Worm (Caenorhabditis elegans) whole organism, L1 larva: ENCODE measurements around the gene cat-4.

Source experiments
- ama-1 ChIP-seq: fragments of 150-350 bp; optimal IDR thresholded peaks from 2 replicates; lab custom pipeline; 2014
- ceh-82 ChIP-seq, 3 experiments: fragments of 150-350 bp in 1 of 3; sonication (generic microtip) in 2 of 3; optimal IDR thresholded peaks; 2 replicates each; lab custom pipeline; 2014 to 2017; ENCODE audit warnings: missing biosample characterization in 3 of 3, missing genetic modification characterization in 3 of 3
- lin-13 ChIP-seq: fragments of 150-350 bp; optimal IDR thresholded peaks from 2 replicates; lab custom pipeline; 2014; ENCODE audit warnings: missing biosample characterization, missing genetic modification reagents, missing genetic modification characterization
- lin-15B ChIP-seq: fragments of 150-350 bp; sonication (generic microtip); optimal IDR thresholded peaks from 3 replicates; lab custom pipeline; 2014; ENCODE audit warnings: missing biosample characterization, missing genetic modification characterization
- lsy-2 ChIP-seq, 2 experiments: fragments of 150-350 bp; optimal IDR thresholded peaks; 2 replicates each; lab custom pipeline; 2014; ENCODE audit warnings: missing biosample characterization in 2 of 2, missing genetic modification characterization in 2 of 2
- nhr-237 ChIP-seq: fragments of 150-350 bp; optimal IDR thresholded peaks from 2 replicates; lab custom pipeline; 2014; ENCODE audit warnings: missing biosample characterization, missing genetic modification characterization
- nhr-76 ChIP-seq: sonication (generic microtip); optimal IDR thresholded peaks from 2 replicates; lab custom pipeline; 2017; ENCODE audit warnings: missing biosample characterization, missing genetic modification characterization
- nhr-90 ChIP-seq: sonication (generic microtip); optimal IDR thresholded peaks from 2 replicates; lab custom pipeline; 2016; ENCODE audit warnings: mild to moderate bottlenecking, missing genetic modification characterization, missing compliant biosample characterization; ENCODE audit not compliant: poor library complexity
- sptf-1 ChIP-seq: fragments of 150-350 bp; optimal IDR thresholded peaks from 2 replicates; lab custom pipeline; 2014; ENCODE audit warnings: missing biosample characterization, missing genetic modification characterization

DNA sequence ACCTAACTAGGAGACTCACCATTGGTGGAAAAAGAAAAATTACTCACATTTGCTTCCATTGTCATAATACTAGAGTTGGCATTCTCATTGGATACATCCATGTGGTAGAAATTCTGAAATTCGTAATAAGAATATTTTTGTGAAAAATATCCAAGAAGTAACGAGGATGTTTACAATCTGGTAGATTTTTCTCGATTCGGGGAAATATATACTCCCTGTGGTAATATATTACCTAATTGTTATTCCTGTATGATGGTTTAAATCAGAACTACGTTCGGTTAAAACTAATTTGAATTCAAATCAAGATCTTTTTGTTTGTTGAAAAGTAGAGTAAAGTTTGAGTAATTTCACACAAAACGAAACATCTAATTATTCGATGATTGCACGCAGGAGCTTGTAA lies 15.7 kb upstream of the cat-4 start, which contains the start of gene srd-34:
- TF ChIP-seq lin-15B (tag; lab: Kevin White, UChicago) (no peak), sptf-1 (tag; lab: Kevin White, UChicago) (no peak), nhr-76 (tag; lab: Kevin White, UChicago) (no peak), lsy-2 (tag; optimal IDR thresholded peaks at IDR 0.05; lab: Kevin White, UChicago) (no peak), ceh-82 (tag; optimal IDR thresholded peaks at IDR 0.05; lab: Kevin White, UChicago) (no peak), lin-13 (GFP tag; lab: Kevin White, UChicago) (no peak), ama-1 (no peak), nhr-237 (no peak), nhr-90 (tag; lab: Kevin White, UChicago) (no peak)
